Fruit fly (Drosophila melanogaster): ENCODE data around the gene rut.

dm6 chrX:14840417-14840872, 14.6 kb upstream of the rut start:
- TF ChIP-seq Blimp-1 (GFP tag; optimal IDR thresholded peaks at IDR 0.05) (no peak), acj6 (GFP tag; optimal IDR thresholded peaks at IDR 0.05) (peak; percentile 36), CG8632 (GFP tag; optimal IDR thresholded peaks at IDR 0.05) (peak; percentile 54), CG10631 (GFP tag; optimal IDR thresholded peaks at IDR 0.05) (peak; percentile 49), CG10669 (GFP tag; optimal IDR thresholded peaks at IDR 0.05) (peak; percentile 51), achi (GFP tag; optimal IDR thresholded peaks at IDR 0.05) (peak; percentile 35)

All from whole organism, prepupa.